Fruit fly (Drosophila melanogaster) whole organism, embryonic: Measurements from ENCODE around the gene Obp93a.

ENCODE experiments used
- Antp ChIP-seq: fragments of 200-800 bp; sonication (Bioruptor generic); optimal IDR thresholded peaks from 3 replicates; lab custom pipeline; 2016; ENCODE audit warnings: missing biosample characterization, missing genetic modification characterization
- C15 ChIP-seq: fragments of 200-800 bp; sonication (Bioruptor generic); IDR thresholded peaks from 3 replicates; pipeline ENCODE4 v1.3.6; 2022; ENCODE audit warnings: missing biosample characterization, missing genetic modification characterization
- CG10321 ChIP-seq: fragments of 200-800 bp; sonication (Bioruptor generic); IDR thresholded peaks from 2 replicates; pipeline ENCODE4 v1.3.6; 2022; ENCODE audit warnings: missing biosample characterization, missing genetic modification characterization
- CG10462 ChIP-seq: fragments of 200-800 bp; sonication (Bioruptor generic); optimal IDR thresholded peaks from 2 replicates; lab custom pipeline; 2016; ENCODE audit warnings: missing biosample characterization, missing genetic modification characterization
- CG11696 ChIP-seq: fragments of 200-800 bp; sonication (Bioruptor generic); IDR thresholded peaks from 2 replicates; pipeline ENCODE4 v1.3.6; 2022; ENCODE audit warnings: missing biosample characterization, missing genetic modification characterization
- CG12104 ChIP-seq: fragments of 200-800 bp; sonication (Bioruptor generic); optimal IDR thresholded peaks from 3 replicates; lab custom pipeline; 2016; ENCODE audit warnings: missing biosample characterization, missing genetic modification characterization
- CG12219 ChIP-seq: fragments of 200-800 bp; sonication (Bioruptor generic); optimal IDR thresholded peaks from 3 replicates; lab custom pipeline; 2018; ENCODE audit warnings: missing biosample characterization, mild to moderate bottlenecking, missing genetic modification characterization
- CG12299 ChIP-seq: fragments of 200-800 bp; sonication (Bioruptor generic); optimal IDR thresholded peaks from 2 replicates; lab custom pipeline; 2018; ENCODE audit warnings: missing biosample characterization, mild to moderate bottlenecking, missing genetic modification characterization
- CG12391 ChIP-seq: fragments of 200-800 bp; sonication (Bioruptor generic); optimal IDR thresholded peaks from 3 replicates; lab custom pipeline; 2018; ENCODE audit warnings: missing biosample characterization, mild to moderate bottlenecking, missing genetic modification characterization, moderate library complexity
- CG13424 ChIP-seq: fragments of 200-800 bp; sonication (Bioruptor generic); optimal IDR thresholded peaks from 2 replicates; lab custom pipeline; 2019; ENCODE audit warnings: missing biosample characterization, mild to moderate bottlenecking, missing genetic modification characterization, moderate library complexity
- CG13775 ChIP-seq: fragments of 200-800 bp; sonication (Bioruptor generic); optimal IDR thresholded peaks from 3 replicates; lab custom pipeline; 2017; ENCODE audit warnings: missing biosample characterization, mild to moderate bottlenecking, missing genetic modification characterization
- CG15269 ChIP-seq: fragments of 200-800 bp; sonication (Bioruptor generic); optimal IDR thresholded peaks from 2 replicates; lab custom pipeline; 2018; ENCODE audit warnings: missing biosample characterization, mild to moderate bottlenecking, missing genetic modification characterization, moderate library complexity
- CG17385 ChIP-seq: fragments of 200-800 bp; sonication (Bioruptor generic); optimal IDR thresholded peaks from 3 replicates; lab custom pipeline; 2018; ENCODE audit warnings: missing biosample characterization, mild to moderate bottlenecking, missing genetic modification characterization
- CG17612 ChIP-seq: fragments of 200-800 bp; sonication (Bioruptor generic); IDR thresholded peaks from 2 replicates; pipeline ENCODE4 v1.3.6; 2022; ENCODE audit warnings: missing biosample characterization, missing genetic modification characterization
- CG3995 ChIP-seq: fragments of 200-800 bp; sonication (Bioruptor generic); optimal IDR thresholded peaks from 3 replicates; lab custom pipeline; 2016; ENCODE audit warnings: missing biosample characterization, missing genetic modification characterization
- CG4282 ChIP-seq: fragments of 200-800 bp; sonication (Bioruptor generic); optimal IDR thresholded peaks from 2 replicates; lab custom pipeline; 2016; ENCODE audit warnings: missing biosample characterization, missing genetic modification characterization
- CG4328 ChIP-seq: fragments of 200-800 bp; sonication (Bioruptor generic); optimal IDR thresholded peaks from 3 replicates; lab custom pipeline; 2017; ENCODE audit warnings: missing biosample characterization, missing genetic modification reagents, missing genetic modification characterization
- CG43689 ChIP-seq: fragments of 200-800 bp; sonication (Bioruptor generic); IDR thresholded peaks from 2 replicates; pipeline ENCODE4 v1.3.6; 2022; ENCODE audit warnings: missing biosample characterization, missing genetic modification characterization
- CG6791 ChIP-seq: fragments of 200-800 bp; sonication (Bioruptor generic); IDR thresholded peaks from 3 replicates; pipeline ENCODE4 v1.3.6; 2022; ENCODE audit warnings: missing biosample characterization, missing genetic modification characterization; ENCODE audit not compliant: partially characterized antibody
- CG6813 ChIP-seq: fragments of 200-800 bp; sonication (Bioruptor generic); optimal IDR thresholded peaks from 2 replicates; lab custom pipeline; 2017; ENCODE audit warnings: missing biosample characterization, missing genetic modification characterization, mild to moderate bottlenecking, moderate library complexity, missing genetic modification reagents
- CG8089 ChIP-seq: fragments of 200-800 bp; sonication (Bioruptor generic); optimal IDR thresholded peaks from 3 replicates; lab custom pipeline; 2016; ENCODE audit warnings: missing biosample characterization, missing genetic modification characterization
- CG9609 ChIP-seq: fragments of 200-800 bp; sonication (Bioruptor generic); optimal IDR thresholded peaks from 3 replicates; lab custom pipeline; 2016; ENCODE audit warnings: missing biosample characterization, missing genetic modification characterization
- Camta ChIP-seq: fragments of 200-800 bp; sonication (Bioruptor generic); optimal IDR thresholded peaks from 2 replicates; lab custom pipeline; 2016; ENCODE audit warnings: missing biosample characterization, missing genetic modification characterization
- CkIIα-i1 ChIP-seq: fragments of 200-800 bp; sonication (Bioruptor generic); IDR thresholded peaks from 2 replicates; pipeline ENCODE4 v1.3.6; 2022; ENCODE audit warnings: missing biosample characterization, missing genetic modification characterization
- Deaf1 ChIP-seq: fragments of 200-800 bp; optimal IDR thresholded peaks from 3 replicates; lab custom pipeline; 2019; ENCODE audit warnings: missing biosample characterization, mild to moderate bottlenecking, missing genetic modification characterization, moderate library complexity
- Hmr ChIP-seq: fragments of 200-800 bp; sonication (Bioruptor generic); optimal IDR thresholded peaks from 3 replicates; lab custom pipeline; 2017; ENCODE audit warnings: mild to moderate bottlenecking, missing biosample characterization, missing genetic modification reagents, missing genetic modification characterization
- Hsf ChIP-seq: fragments of 200-800 bp; sonication (Bioruptor generic); optimal IDR thresholded peaks from 3 replicates; lab custom pipeline; 2016; ENCODE audit warnings: missing biosample characterization, missing genetic modification characterization
- Ravus ChIP-seq: fragments of 200-800 bp; sonication (Bioruptor generic); IDR thresholded peaks from 2 replicates; pipeline ENCODE4 v1.3.6; 2022; ENCODE audit warnings: missing biosample characterization, missing genetic modification characterization
- Scr ChIP-seq: fragments of 200-800 bp; sonication (Bioruptor generic); IDR thresholded peaks from 2 replicates; pipeline ENCODE4 v1.3.6; 2022; ENCODE audit warnings: missing biosample characterization, missing genetic modification characterization; ENCODE audit not compliant: partially characterized antibody
- Sox100B ChIP-seq: fragments of 200-800 bp; sonication (Bioruptor generic); optimal IDR thresholded peaks from 3 replicates; lab custom pipeline; 2018; ENCODE audit warnings: missing biosample characterization, mild to moderate bottlenecking, missing genetic modification characterization
- YL-1 ChIP-seq: fragments of 200-800 bp; sonication (Bioruptor generic); optimal IDR thresholded peaks from 3 replicates; lab custom pipeline; 2017; ENCODE audit warnings: missing biosample characterization, mild to moderate bottlenecking, missing genetic modification characterization
- amos ChIP-seq: fragments of 200-800 bp; sonication (Bioruptor generic); IDR thresholded peaks from 2 replicates; pipeline ENCODE4 v1.3.6; 2022; ENCODE audit warnings: missing biosample characterization, missing genetic modification characterization; ENCODE audit not compliant: partially characterized antibody
- ase ChIP-seq: fragments of 200-800 bp; sonication (Bioruptor generic); IDR thresholded peaks from 3 replicates; pipeline ENCODE4 v1.3.6; 2022; ENCODE audit warnings: missing biosample characterization, missing genetic modification characterization
- bab2 ChIP-seq: fragments of 200-800 bp; sonication (Bioruptor generic); optimal IDR thresholded peaks from 2 replicates; lab custom pipeline; 2016; ENCODE audit warnings: missing biosample characterization, missing genetic modification characterization
- br ChIP-seq: fragments of >200 bp; optimal IDR thresholded peaks from 2 replicates; lab custom pipeline; 2017
- dm ChIP-seq: fragments of 200-800 bp; sonication (Bioruptor generic); optimal IDR thresholded peaks from 3 replicates; lab custom pipeline; 2016; ENCODE audit warnings: missing biosample characterization, missing genetic modification characterization
- esg ChIP-seq: fragments of 200-800 bp; sonication (Bioruptor generic); conservative IDR thresholded peaks from 2 replicates; pipeline ENCODE4 v1.3.6; 2022; ENCODE audit warnings: missing biosample characterization, missing genetic modification characterization
- gsb-n ChIP-seq: fragments of 200-800 bp; sonication (Bioruptor generic); optimal IDR thresholded peaks from 3 replicates; lab custom pipeline; 2018; ENCODE audit warnings: missing biosample characterization, mild to moderate bottlenecking, missing genetic modification characterization
- lbe ChIP-seq: fragments of 200-800 bp; sonication (Bioruptor generic); optimal IDR thresholded peaks from 2 replicates; lab custom pipeline; 2016; ENCODE audit warnings: missing biosample characterization, mild to moderate bottlenecking, missing genetic modification characterization
- lilli ChIP-seq: fragments of 200-800 bp; sonication (Bioruptor generic); optimal IDR thresholded peaks from 3 replicates; lab custom pipeline; 2016; ENCODE audit warnings: missing biosample characterization, missing genetic modification characterization
- lov ChIP-seq, 2 experiments: fragments of 200-800 bp in 1 of 2; fragments of >200 bp in 1 of 2; sonication (Bioruptor generic) in 1 of 2; IDR thresholded peaks in 1 of 2; optimal IDR thresholded peaks in 1 of 2; 2 replicates in 1 of 2; 3 replicates in 1 of 2; pipeline versions ENCODE4 v1.3.6 to Lab custom; 2017 to 2022; ENCODE audit warnings: missing biosample characterization in 1 of 2, missing genetic modification characterization in 1 of 2
- nerfin-2 ChIP-seq: fragments of 200-800 bp; sonication (Bioruptor generic); IDR thresholded peaks from 2 replicates; pipeline ENCODE4 v1.3.6; 2022; ENCODE audit warnings: missing biosample characterization, missing genetic modification characterization; ENCODE audit not compliant: partially characterized antibody
- odd ChIP-seq: fragments of 200-800 bp; sonication (Bioruptor generic); optimal IDR thresholded peaks from 2 replicates; lab custom pipeline; 2017; ENCODE audit warnings: missing biosample characterization, mild to moderate bottlenecking, missing genetic modification characterization
- rib ChIP-seq: fragments of 200-800 bp; sonication (Bioruptor generic); IDR thresholded peaks from 2 replicates; pipeline ENCODE4 v1.3.6; 2022; ENCODE audit warnings: missing biosample characterization, missing genetic modification characterization
- salm ChIP-seq: fragments of 200-800 bp; sonication (Bioruptor generic); optimal IDR thresholded peaks from 2 replicates; lab custom pipeline; 2018; ENCODE audit warnings: missing biosample characterization, mild to moderate bottlenecking, missing genetic modification characterization
- shn ChIP-seq: fragments of 200-800 bp; sonication (Bioruptor generic); optimal IDR thresholded peaks from 3 replicates; lab custom pipeline; 2016; ENCODE audit warnings: missing biosample characterization, missing genetic modification characterization
- sim ChIP-seq: fragments of 200-800 bp; sonication (Bioruptor generic); IDR thresholded peaks from 2 replicates; pipeline ENCODE4 v1.3.6; 2022; ENCODE audit warnings: missing biosample characterization, missing genetic modification characterization
- slou ChIP-seq: fragments of 200-800 bp; sonication (Bioruptor generic); optimal IDR thresholded peaks from 3 replicates; lab custom pipeline; 2016; ENCODE audit warnings: missing biosample characterization, missing genetic modification characterization
- sr ChIP-seq: fragments of 200-800 bp; sonication (Bioruptor generic); IDR thresholded peaks from 3 replicates; pipeline ENCODE4 v1.3.6; 2022; ENCODE audit warnings: missing biosample characterization, missing genetic modification characterization
- tio ChIP-seq: fragments of 200-800 bp; sonication (Bioruptor generic); optimal IDR thresholded peaks from 2 replicates; lab custom pipeline; 2017; ENCODE audit warnings: missing biosample characterization, missing genetic modification characterization, inconsistent platforms
- trem ChIP-seq: fragments of 200-800 bp; optimal IDR thresholded peaks from 3 replicates; lab custom pipeline; 2019; ENCODE audit warnings: missing biosample characterization, mild to moderate bottlenecking, missing genetic modification characterization, moderate library complexity
- yki ChIP-seq: fragments of >200 bp; optimal IDR thresholded peaks from 3 replicates; lab custom pipeline; 2018
- z ChIP-seq: fragments of 200-800 bp; sonication (Bioruptor generic); IDR thresholded peaks from 3 replicates; pipeline ENCODE4 v1.3.6; 2022; ENCODE audit warnings: missing biosample characterization, missing genetic modification characterization

Gene Obp93a

DNA sequence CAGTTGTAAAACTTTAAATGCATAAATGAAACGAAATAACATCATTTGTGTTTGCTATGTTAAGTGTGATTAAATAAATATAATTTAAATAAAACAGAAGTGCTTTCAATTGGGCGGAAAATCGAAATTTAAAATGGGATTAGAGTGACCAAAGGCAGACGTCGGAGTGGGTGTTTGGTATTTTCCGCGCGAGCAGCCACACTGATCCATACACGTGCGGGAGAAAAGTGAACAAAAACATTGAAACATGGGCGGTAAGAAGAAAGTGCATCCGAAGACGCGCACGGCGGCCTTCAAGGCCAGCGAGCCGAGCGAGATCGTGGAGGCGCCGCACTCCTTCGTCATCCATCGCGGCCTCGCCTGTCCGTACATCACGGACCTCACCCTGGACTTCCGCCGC is 13.5 kb downstream of the Obp93a start, which contains the start of gene ppan (continued):
- peak; percentile 84 for TF ChIP-seq YL-1 (GFP tag; lab: Kevin White, UChicago)
- TF ChIP-seq esg (GFP tag; lab: Robert Waterston, UW), result no peak
- TF ChIP-seq nerfin-2 (GFP tag; lab: Robert Waterston, UW), result no peak
- TF ChIP-seq Hsf (GFP tag; lab: Kevin White, UChicago), result no peak
- no peak for TF ChIP-seq CG12391 (tag; lab: Kevin White, UChicago)
- no peak for TF ChIP-seq salm (tag; lab: Kevin White, UChicago)
- peak; percentile 50; the same call in 1 of the 3 replicates for TF ChIP-seq CG6791 (GFP tag; lab: Robert Waterston, UW)
- TF ChIP-seq CG4328, result no peak
- TF ChIP-seq lov (optimal IDR thresholded peaks at IDR 0.05; lab: Kevin White, UChicago), result no peak
- no peak for TF ChIP-seq lov (GFP tag; IDR thresholded peaks at IDR 0.05; lab: Robert Waterston, UW)
- no peak for TF ChIP-seq odd (GFP tag; lab: Kevin White, UChicago)
- no peak for TF ChIP-seq CG43689 (GFP tag; lab: Robert Waterston, UW)
- TF ChIP-seq lilli, result no peak
- TF ChIP-seq dm (GFP tag; lab: Kevin White, UChicago), result peak; percentile 96
- TF ChIP-seq CG10462 (GFP tag; lab: Kevin White, UChicago), result no peak
- no peak for TF ChIP-seq CG17612 (GFP tag; lab: Robert Waterston, UW)
- no peak for TF ChIP-seq CG10321
- TF ChIP-seq sr (GFP tag; lab: Robert Waterston, UW), result no peak
- no peak for TF ChIP-seq CG4282 (GFP tag; lab: Kevin White, UChicago)
- no peak for TF ChIP-seq z (GFP tag; lab: Robert Waterston, UW)
- no peak for TF ChIP-seq CkIIα-i1
- TF ChIP-seq sim (GFP tag; lab: Robert Waterston, UW), result no peak
- peak; percentile 33 for TF ChIP-seq trem
- no peak for TF ChIP-seq br (lab: Kevin White, UChicago)
- no peak for TF ChIP-seq Hmr (GFP tag; lab: Kevin White, UChicago)
- TF ChIP-seq lbe (GFP tag; lab: Kevin White, UChicago), result no peak
- no peak for TF ChIP-seq Ravus (GFP tag; lab: Robert Waterston, UW)
- TF ChIP-seq CG13424 (tag; lab: Kevin White, UChicago), result no peak
- no peak for TF ChIP-seq tio (GFP tag; lab: Kevin White, UChicago)
- no peak for TF ChIP-seq rib (GFP tag; lab: Robert Waterston, UW)
- TF ChIP-seq CG13775 (GFP tag; lab: Kevin White, UChicago), result no peak
- no peak for TF ChIP-seq Camta (GFP tag; lab: Kevin White, UChicago)
- peak; percentile 36; the same call in 1 of the 2 replicates for TF ChIP-seq amos (GFP tag; lab: Robert Waterston, UW)
- no peak for TF ChIP-seq slou (GFP tag; lab: Kevin White, UChicago)
- TF ChIP-seq CG12219 (GFP tag; lab: Kevin White, UChicago), result no peak
- TF ChIP-seq CG12299 (tag; lab: Kevin White, UChicago), result no peak
- no peak for TF ChIP-seq CG3995
- TF ChIP-seq CG9609 (GFP tag; lab: Kevin White, UChicago), result no peak
- TF ChIP-seq Antp (GFP tag; lab: Kevin White, UChicago), result no peak
- TF ChIP-seq CG11696, result no peak
- TF ChIP-seq ase (GFP tag; lab: Robert Waterston, UW), result no peak
- TF ChIP-seq bab2 (GFP tag; lab: Kevin White, UChicago), result no peak
- TF ChIP-seq CG17385 (GFP tag; lab: Kevin White, UChicago), result no peak
- no peak for TF ChIP-seq shn (GFP tag; lab: Kevin White, UChicago)
- TF ChIP-seq CG6813, result no peak
- TF ChIP-seq C15 (GFP tag; lab: Robert Waterston, UW), result no peak
- no peak for TF ChIP-seq CG8089 (GFP tag; lab: Kevin White, UChicago)
- no peak for TF ChIP-seq Deaf1 (tag; lab: Kevin White, UChicago)
- no peak for TF ChIP-seq CG15269 (tag; lab: Kevin White, UChicago)
- TF ChIP-seq yki, result no peak
- no peak for TF ChIP-seq gsb-n (tag; lab: Kevin White, UChicago)
- peak; percentile 33 for TF ChIP-seq Scr (GFP tag; lab: Robert Waterston, UW)
- no peak for TF ChIP-seq Sox100B (GFP tag; lab: Kevin White, UChicago)
- no peak for TF ChIP-seq CG12104 (GFP tag; lab: Kevin White, UChicago)
